Fruit fly (Drosophila melanogaster) whole organism, embryonic: ENCODE measurements around the gene CG4607.

Source experiments
- Awh ChIP-seq: fragments of 200-800 bp; sonication (Bioruptor generic); IDR thresholded peaks from 2 replicates; pipeline ENCODE4, ENCODE4 v1.3.6; 2022; ENCODE audit warnings: missing biosample characterization, missing genetic modification characterization
- Bgb ChIP-seq: fragments of 200-800 bp; sonication (Bioruptor generic); IDR thresholded peaks from 2 replicates; pipeline ENCODE4 v1.3.6; 2022; ENCODE audit warnings: missing biosample characterization, missing genetic modification characterization; ENCODE audit not compliant: partially characterized antibody
- Blimp-1 ChIP-seq: fragments of 200-800 bp; sonication (Bioruptor generic); optimal IDR thresholded peaks from 3 replicates; lab custom pipeline; 2018; ENCODE audit warnings: missing biosample characterization, missing genetic modification characterization, mild to moderate bottlenecking, moderate library complexity, missing genetic modification reagents
- CG10431 ChIP-seq: fragments of 200-800 bp; sonication (Bioruptor generic); optimal IDR thresholded peaks from 3 replicates; lab custom pipeline; 2018; ENCODE audit warnings: missing biosample characterization, mild to moderate bottlenecking, missing genetic modification characterization
- CG12219 ChIP-seq: fragments of 200-800 bp; sonication (Bioruptor generic); optimal IDR thresholded peaks from 3 replicates; lab custom pipeline; 2018; ENCODE audit warnings: missing biosample characterization, mild to moderate bottlenecking, missing genetic modification characterization
- CG1233 ChIP-seq: fragments of 200-800 bp; sonication (Bioruptor generic); optimal IDR thresholded peaks from 4 replicates; lab custom pipeline; 2018; ENCODE audit warnings: missing biosample characterization, mild to moderate bottlenecking, missing genetic modification characterization
- CG13424 ChIP-seq: fragments of 200-800 bp; sonication (Bioruptor generic); optimal IDR thresholded peaks from 2 replicates; lab custom pipeline; 2019; ENCODE audit warnings: missing biosample characterization, mild to moderate bottlenecking, missing genetic modification characterization, moderate library complexity
- CG14050 ChIP-seq: fragments of 200-800 bp; sonication (Bioruptor generic); IDR thresholded peaks from 3 replicates; pipeline ENCODE4 v1.3.6; 2022; ENCODE audit warnings: missing biosample characterization, missing genetic modification characterization
- CG14441 ChIP-seq: fragments of 200-800 bp; sonication (Bioruptor generic); IDR thresholded peaks from 2 replicates; pipeline ENCODE4 v1.3.6; 2022; ENCODE audit warnings: missing biosample characterization, missing genetic modification characterization
- CG14710 ChIP-seq: fragments of 200-800 bp; sonication (Bioruptor generic); optimal IDR thresholded peaks from 3 replicates; lab custom pipeline; 2019; ENCODE audit warnings: missing biosample characterization, mild to moderate bottlenecking, missing genetic modification characterization, moderate library complexity
- CG14860 ChIP-seq: fragments of 200-800 bp; sonication (Bioruptor generic); IDR thresholded peaks from 3 replicates; pipeline ENCODE4 v1.3.6; 2022; ENCODE audit warnings: missing biosample characterization, missing genetic modification characterization; ENCODE audit not compliant: partially characterized antibody
- CG17612 ChIP-seq: fragments of 200-800 bp; sonication (Bioruptor generic); IDR thresholded peaks from 2 replicates; pipeline ENCODE4 v1.3.6; 2022; ENCODE audit warnings: missing biosample characterization, missing genetic modification characterization
- CG18619 ChIP-seq: fragments of 200-800 bp; sonication (Bioruptor generic); optimal IDR thresholded peaks from 3 replicates; lab custom pipeline; 2017; ENCODE audit warnings: missing biosample characterization, mild to moderate bottlenecking, missing genetic modification characterization
- CG2116 ChIP-seq: fragments of 200-800 bp; sonication (Bioruptor generic); optimal IDR thresholded peaks from 3 replicates; lab custom pipeline; 2018; ENCODE audit warnings: missing biosample characterization, mild to moderate bottlenecking, missing genetic modification characterization
- CG6689 ChIP-seq: fragments of 200-800 bp; sonication (Bioruptor generic); IDR thresholded peaks from 2 replicates; pipeline ENCODE4 v1.3.6; 2022; ENCODE audit warnings: missing biosample characterization, missing genetic modification characterization
- CG6854 ChIP-seq: fragments of 200-800 bp; sonication (Bioruptor generic); optimal IDR thresholded peaks from 3 replicates; lab custom pipeline; 2017; ENCODE audit warnings: missing biosample characterization, mild to moderate bottlenecking, missing genetic modification characterization
- CG7745 ChIP-seq: fragments of 200-800 bp; sonication (Bioruptor generic); optimal IDR thresholded peaks from 2 replicates; lab custom pipeline; 2018; ENCODE audit warnings: missing biosample characterization, mild to moderate bottlenecking, missing genetic modification characterization, moderate library complexity
- CG8478 ChIP-seq: fragments of >200 bp; optimal IDR thresholded peaks from 2 replicates; lab custom pipeline; 2018
- CG8924 ChIP-seq: fragments of 200-800 bp; optimal IDR thresholded peaks from 3 replicates; lab custom pipeline; 2019; ENCODE audit warnings: missing biosample characterization, mild to moderate bottlenecking, missing genetic modification characterization, moderate library complexity
- CG9727 ChIP-seq: fragments of 200-800 bp; sonication (Bioruptor generic); optimal IDR thresholded peaks from 3 replicates; lab custom pipeline; 2017; ENCODE audit warnings: missing biosample characterization, mild to moderate bottlenecking, missing genetic modification characterization
- CTCF ChIP-seq: fragments of 200-800 bp; sonication (Bioruptor generic); optimal IDR thresholded peaks from 2 replicates; lab custom pipeline; 2017; ENCODE audit warnings: missing biosample characterization, mild to moderate bottlenecking, missing genetic modification characterization, moderate library complexity
- D19A ChIP-seq: fragments of 200-800 bp; optimal IDR thresholded peaks from 3 replicates; lab custom pipeline; 2019; ENCODE audit warnings: missing biosample characterization, mild to moderate bottlenecking, missing genetic modification characterization, moderate library complexity
- Deaf1 ChIP-seq: fragments of 200-800 bp; optimal IDR thresholded peaks from 3 replicates; lab custom pipeline; 2019; ENCODE audit warnings: missing biosample characterization, mild to moderate bottlenecking, missing genetic modification characterization, moderate library complexity
- Dp ChIP-seq: fragments of 200-800 bp; sonication (Bioruptor generic); optimal IDR thresholded peaks from 2 replicates; lab custom pipeline; 2018; ENCODE audit warnings: missing biosample characterization, mild to moderate bottlenecking, missing genetic modification characterization, moderate library complexity
- ERR ChIP-seq: fragments of 200-800 bp; sonication (Bioruptor generic); optimal IDR thresholded peaks from 2 replicates; lab custom pipeline; 2016; ENCODE audit warnings: missing biosample characterization, missing genetic modification characterization
- Fer2 ChIP-seq: fragments of 200-800 bp; sonication (Bioruptor generic); optimal IDR thresholded peaks from 2 replicates; lab custom pipeline; 2018; ENCODE audit warnings: missing biosample characterization, mild to moderate bottlenecking, missing genetic modification characterization, moderate library complexity
- HHEX ChIP-seq: fragments of 200-800 bp; sonication (Bioruptor generic); optimal IDR thresholded peaks from 3 replicates; lab custom pipeline; 2017; ENCODE audit warnings: missing biosample characterization, mild to moderate bottlenecking, missing genetic modification characterization, missing genetic modification reagents
- HmgD ChIP-seq: fragments of 200-800 bp; sonication (Bioruptor generic); optimal IDR thresholded peaks from 3 replicates; lab custom pipeline; 2016; ENCODE audit warnings: missing biosample characterization, missing genetic modification characterization
- Kr ChIP-seq: fragments of 200-800 bp; sonication (Bioruptor generic); optimal IDR thresholded peaks from 2 replicates; lab custom pipeline; 2017; ENCODE audit warnings: missing biosample characterization, mild to moderate bottlenecking, missing genetic modification characterization
- Lim3 ChIP-seq: fragments of 200-800 bp; sonication (Bioruptor generic); IDR thresholded peaks from 2 replicates; pipeline ENCODE4 v1.3.6; 2022; ENCODE audit warnings: missing biosample characterization, missing genetic modification characterization
- MBD-R2 ChIP-seq: fragments of 200-800 bp; sonication (Bioruptor generic); IDR thresholded peaks from 2 replicates; pipeline ENCODE4 v1.3.6; 2022; ENCODE audit warnings: missing biosample characterization, missing genetic modification characterization
- NC2α ChIP-seq: fragments of 200-800 bp; sonication (Bioruptor generic); optimal IDR thresholded peaks from 2 replicates; lab custom pipeline; 2016; ENCODE audit warnings: missing biosample characterization, missing genetic modification characterization
- NC2β ChIP-seq: fragments of 200-800 bp; sonication (Bioruptor generic); optimal IDR thresholded peaks from 2 replicates; lab custom pipeline; 2016; ENCODE audit warnings: missing biosample characterization, missing genetic modification characterization
- NFAT ChIP-seq: fragments of 200-800 bp; sonication (Bioruptor generic); IDR thresholded peaks from 2 replicates; pipeline ENCODE4 v1.3.6; 2022; ENCODE audit warnings: missing biosample characterization, missing genetic modification characterization
- Sin3A ChIP-seq: fragments of >200 bp; optimal IDR thresholded peaks from 2 replicates; lab custom pipeline; 2018
- Spps ChIP-seq: fragments of 200-800 bp; sonication (Bioruptor generic); optimal IDR thresholded peaks from 2 replicates; lab custom pipeline; 2018; ENCODE audit warnings: missing biosample characterization, mild to moderate bottlenecking, missing genetic modification characterization
- aop ChIP-seq: fragments of 200-800 bp; sonication (Bioruptor generic); IDR thresholded peaks from 2 replicates; pipeline ENCODE4 v1.3.6; 2022; ENCODE audit warnings: missing biosample characterization, missing genetic modification characterization
- chn ChIP-seq: fragments of 200-800 bp; sonication (Bioruptor generic); optimal IDR thresholded peaks from 2 replicates; lab custom pipeline; 2016; ENCODE audit warnings: missing biosample characterization, missing genetic modification characterization
- dysf ChIP-seq: fragments of 200-800 bp; sonication (Bioruptor generic); IDR thresholded peaks from 3 replicates; pipeline ENCODE4 v1.3.6; 2022; ENCODE audit warnings: missing biosample characterization, missing genetic modification characterization
- ewg ChIP-seq: fragments of 200-800 bp; sonication (Bioruptor generic); optimal IDR thresholded peaks from 3 replicates; lab custom pipeline; 2017; ENCODE audit warnings: mild to moderate bottlenecking, missing biosample characterization, missing genetic modification reagents, missing genetic modification characterization
- gce ChIP-seq: fragments of 200-800 bp; sonication (Bioruptor generic); IDR thresholded peaks from 3 replicates; pipeline ENCODE4 v1.3.6; 2022; ENCODE audit warnings: missing biosample characterization, missing genetic modification characterization
- gcm ChIP-seq: fragments of 200-800 bp; sonication (Bioruptor generic); optimal IDR thresholded peaks from 2 replicates; lab custom pipeline; 2019; ENCODE audit warnings: missing biosample characterization, mild to moderate bottlenecking, missing genetic modification characterization, moderate library complexity
- gcm2 ChIP-seq: fragments of 200-800 bp; sonication (Bioruptor generic); optimal IDR thresholded peaks from 2 replicates; lab custom pipeline; 2016; ENCODE audit warnings: missing biosample characterization, missing genetic modification characterization
- gfzf ChIP-seq: fragments of 200-800 bp; sonication (Bioruptor generic); optimal IDR thresholded peaks from 2 replicates; lab custom pipeline; 2016; ENCODE audit warnings: missing biosample characterization, mild to moderate bottlenecking, missing genetic modification characterization, moderate library complexity
- jing ChIP-seq: fragments of 200-800 bp; sonication (Bioruptor generic); optimal IDR thresholded peaks from 2 replicates; lab custom pipeline; 2018; ENCODE audit warnings: missing biosample characterization, mild to moderate bottlenecking, missing genetic modification characterization
- sc ChIP-seq, 3 experiments: fragments of >200 bp in 2 of 3; fragments of 200-800 bp in 1 of 3; sonication (Bioruptor generic) in 1 of 3; optimal IDR thresholded peaks; 2 replicates in 2 of 3; 3 replicates in 1 of 3; lab custom pipeline; 2017; ENCODE audit warnings: mild to moderate bottlenecking in 1 of 3, missing biosample characterization in 1 of 3, missing genetic modification characterization in 1 of 3, missing genetic modification reagents in 1 of 3
- sd ChIP-seq: fragments of 200-800 bp; sonication (Bioruptor generic); optimal IDR thresholded peaks from 3 replicates; lab custom pipeline; 2018; ENCODE audit warnings: missing biosample characterization, mild to moderate bottlenecking, missing genetic modification characterization, moderate library complexity
- sens ChIP-seq: fragments of 200-800 bp; sonication (Bioruptor generic); peaks from one replicate; lab custom pipeline; 2016; ENCODE audit warnings: missing biosample characterization, missing genetic modification characterization
- sens-2 ChIP-seq: fragments of 200-800 bp; sonication (Bioruptor generic); IDR thresholded peaks from 2 replicates; pipeline ENCODE4 v1.3.6; 2022; ENCODE audit warnings: missing biosample characterization, missing genetic modification characterization
- slou ChIP-seq: fragments of 200-800 bp; sonication (Bioruptor generic); optimal IDR thresholded peaks from 3 replicates; lab custom pipeline; 2016; ENCODE audit warnings: missing biosample characterization, missing genetic modification characterization
- zen2 ChIP-seq: fragments of 200-800 bp; sonication (Bioruptor generic); IDR thresholded peaks from 3 replicates; pipeline ENCODE4 v1.3.6; 2022; ENCODE audit warnings: missing biosample characterization, missing genetic modification characterization; ENCODE audit not compliant: partially characterized antibody

Gene CG4607

dm6 chrX:7096495-7096995 is 27.3 kb downstream of the CG4607 start (continued):
- peak; percentile 82 for TF ChIP-seq CG18619 (GFP tag; lab: Kevin White, UChicago)
- TF ChIP-seq Dp (GFP tag; lab: Kevin White, UChicago) = no peak
- TF ChIP-seq CG14050 (GFP tag; lab: Robert Waterston, UW) = peak; percentile 59
- TF ChIP-seq sens = peak; percentile 95
- no peak for TF ChIP-seq CG7745 (tag; lab: Kevin White, UChicago)
- TF ChIP-seq slou = peak; percentile 17
- no peak for TF ChIP-seq CG14860 (GFP tag; lab: Robert Waterston, UW)
- peak; percentile 89 for TF ChIP-seq dysf (GFP tag; lab: Robert Waterston, UW)
- TF ChIP-seq CG14441 = peak; percentile 73
- peak; percentile 57; the same call in 1 of the 2 replicates for TF ChIP-seq aop (GFP tag; lab: Robert Waterston, UW)
- peak; percentile 70 for TF ChIP-seq NFAT
- TF ChIP-seq Lim3 (GFP tag; lab: Robert Waterston, UW) = no peak
- TF ChIP-seq Sin3A (lab: Kevin White, UChicago) = no peak
- TF ChIP-seq CG8924 (tag; lab: Kevin White, UChicago) = peak; percentile 88
- TF ChIP-seq gcm (GFP tag; lab: Kevin White, UChicago) = peak; percentile 73
- TF ChIP-seq CG9727 (GFP tag; lab: Kevin White, UChicago) = peak; percentile 81
- no peak for TF ChIP-seq gfzf (GFP tag; lab: Kevin White, UChicago)
- TF ChIP-seq Bgb (GFP tag; lab: Robert Waterston, UW) = no peak
- TF ChIP-seq ewg (GFP tag; lab: Kevin White, UChicago) = peak; percentile 55
- 0 out of 3 replicates have a peak, but pooled peaks have one; percentile 27 for TF ChIP-seq gce (GFP tag; lab: Robert Waterston, UW)
- TF ChIP-seq Fer2 = peak; percentile 70
- TF ChIP-seq CG8478 (lab: Kevin White, UChicago) = no peak
- TF ChIP-seq CG1233 = peak; percentile 79
- TF ChIP-seq CG13424 (tag; lab: Kevin White, UChicago) = peak; percentile 91
- TF ChIP-seq D19A = peak; percentile 81
- peak; percentile 64 for TF ChIP-seq jing (GFP tag; lab: Kevin White, UChicago)
- TF ChIP-seq zen2 (GFP tag; lab: Robert Waterston, UW) = no peak
- TF ChIP-seq CG14710 (tag; lab: Kevin White, UChicago) = peak; percentile 79
- 0 out of 2 replicates have a peak, but pooled peaks have one; percentile 54 for TF ChIP-seq sens-2 (GFP tag; lab: Robert Waterston, UW)
- TF ChIP-seq Deaf1 = peak; percentile 63
- peak; percentile 78 for TF ChIP-seq Blimp-1 (GFP tag; lab: Kevin White, UChicago)
- peak; percentile 59 for TF ChIP-seq sd
- peak; percentile 11 for TF ChIP-seq CG2116 (GFP tag; lab: Kevin White, UChicago)
- TF ChIP-seq CG12219 = peak; percentile 91
- peak; percentile 85 for TF ChIP-seq HHEX
- TF ChIP-seq Kr = no peak
- TF ChIP-seq MBD-R2 (GFP tag; lab: Robert Waterston, UW) = peak; percentile 42; the same call in 1 of the 2 replicates
- TF ChIP-seq CG6689 (GFP tag; lab: Robert Waterston, UW) = peak; percentile 79
- no peak for TF ChIP-seq NC2α (GFP tag; lab: Kevin White, UChicago)
- peak; percentile 37 for TF ChIP-seq CTCF
- peak; percentile 6 for TF ChIP-seq CG10431
- peak; percentile 57 for TF ChIP-seq NC2β (GFP tag; lab: Kevin White, UChicago)
- TF ChIP-seq Spps (tag; lab: Kevin White, UChicago) = peak; percentile 61
- TF ChIP-seq Awh (GFP tag; lab: Robert Waterston, UW) = peak; percentile 50; the same call in 1 of the 2 replicates
- peak; percentile 77 for TF ChIP-seq gcm2 (GFP tag; lab: Kevin White, UChicago)
- TF ChIP-seq CG17612 (GFP tag; lab: Robert Waterston, UW) = peak; percentile 51
- TF ChIP-seq sc (optimal IDR thresholded peaks at IDR 0.05; lab: Kevin White, UChicago) = no peak
- TF ChIP-seq sc (GFP tag; optimal IDR thresholded peaks at IDR 0.05; lab: Kevin White, UChicago) = peak; percentile 51
- peak; percentile 26 for TF ChIP-seq HmgD
- peak; percentile 80 for TF ChIP-seq CG6854
- TF ChIP-seq ERR = peak; percentile 12
- TF ChIP-seq chn (GFP tag; lab: Kevin White, UChicago) = peak; percentile 68
